Worm (Caenorhabditis elegans) whole organism, mixed stage, embryonic: ENCODE data around the gene M04B2.2.
A peak's percentile ranks its signal among the peaks of the same experiment; 100 is the strongest.

Source experiments
- M03D4.4 ChIP-seq: sonication (generic microtip); optimal IDR thresholded peaks from 2 replicates; lab custom pipeline; 2017; ENCODE audit warnings: mild to moderate bottlenecking, missing genetic modification characterization, missing compliant biosample characterization
- bed-3 ChIP-seq: fragments of 200-800 bp; sonication (Bioruptor generic); optimal IDR thresholded peaks from 3 replicates; lab custom pipeline; 2018; ENCODE audit warnings: mild to moderate bottlenecking, missing genetic modification characterization, moderate library complexity, missing compliant biosample characterization
- blmp-1 ChIP-seq: fragments of 150-350 bp; optimal IDR thresholded peaks from 2 replicates; lab custom pipeline; 2014; ENCODE audit warnings: missing biosample characterization, missing genetic modification characterization
- ceh-39 ChIP-seq: fragments of 150-350 bp; optimal IDR thresholded peaks from 2 replicates; lab custom pipeline; 2014; ENCODE audit warnings: missing biosample characterization, missing genetic modification characterization
- ceh-43 ChIP-seq: fragments of 200-800 bp; sonication (Bioruptor generic); optimal IDR thresholded peaks from 2 replicates; lab custom pipeline; 2018; ENCODE audit warnings: mild to moderate bottlenecking, missing genetic modification characterization, moderate library complexity, missing compliant biosample characterization
- ceh-83 ChIP-seq: fragments of 200-800 bp; sonication (Bioruptor generic); optimal IDR thresholded peaks from 2 replicates; lab custom pipeline; 2018; ENCODE audit warnings: mild to moderate bottlenecking, missing genetic modification characterization, missing compliant biosample characterization
- ces-1 ChIP-seq: fragments of 150-350 bp; optimal IDR thresholded peaks from 2 replicates; lab custom pipeline; 2014; ENCODE audit warnings: missing biosample characterization, missing genetic modification reagents, missing genetic modification characterization
- cnd-1 ChIP-seq: fragments of 200-800 bp; sonication (Bioruptor generic); optimal IDR thresholded peaks from 2 replicates; lab custom pipeline; 2018; ENCODE audit warnings: mild to moderate bottlenecking, missing genetic modification characterization, missing compliant biosample characterization
- drap-1 ChIP-seq: fragments of 200-800 bp; sonication (Bioruptor generic); optimal IDR thresholded peaks from 3 replicates; lab custom pipeline; 2018; ENCODE audit warnings: mild to moderate bottlenecking, missing genetic modification characterization, missing compliant biosample characterization
- elt-1 ChIP-seq: sonication (generic microtip); optimal IDR thresholded peaks from 2 replicates; lab custom pipeline; 2017; ENCODE audit warnings: missing genetic modification characterization, mild to moderate bottlenecking, missing compliant biosample characterization, antibody characterized with exemption, moderate library complexity, borderline replicate concordance; ENCODE audit not compliant: insufficient read depth
- elt-3 ChIP-seq: fragments of 150-350 bp; optimal IDR thresholded peaks from 2 replicates; lab custom pipeline; 2014; ENCODE audit warnings: missing biosample characterization, missing genetic modification characterization
- flh-1 ChIP-seq: fragments of 200-800 bp; sonication (Bioruptor generic); optimal IDR thresholded peaks from 2 replicates; lab custom pipeline; 2018; ENCODE audit warnings: mild to moderate bottlenecking, missing genetic modification characterization, moderate library complexity, missing compliant biosample characterization
- ham-2 ChIP-seq: fragments of 200-800 bp; sonication (Bioruptor generic); optimal IDR thresholded peaks from 2 replicates; lab custom pipeline; 2018; ENCODE audit warnings: mild to moderate bottlenecking, missing genetic modification characterization, missing compliant biosample characterization
- hlh-1 ChIP-seq: fragments of 150-350 bp; optimal IDR thresholded peaks from 2 replicates; lab custom pipeline; 2014; ENCODE audit warnings: missing biosample characterization, missing genetic modification reagents, missing genetic modification characterization
- lin-13 ChIP-seq: fragments of 150-350 bp; optimal IDR thresholded peaks from 2 replicates; lab custom pipeline; 2014; ENCODE audit warnings: missing biosample characterization, missing genetic modification characterization
- lin-32 ChIP-seq: fragments of 200-800 bp; sonication (Bioruptor generic); optimal IDR thresholded peaks from 2 replicates; lab custom pipeline; 2018; ENCODE audit warnings: mild to moderate bottlenecking, missing genetic modification characterization, missing compliant biosample characterization
- lsy-2 ChIP-seq: fragments of 150-350 bp; optimal IDR thresholded peaks from 2 replicates; lab custom pipeline; 2014; ENCODE audit warnings: missing biosample characterization, missing genetic modification characterization
- mab-5 ChIP-seq: fragments of 150-350 bp; optimal IDR thresholded peaks from 2 replicates; lab custom pipeline; 2014; ENCODE audit warnings: missing biosample characterization, missing genetic modification characterization
- mep-1 ChIP-seq: fragments of 150-350 bp; optimal IDR thresholded peaks from 2 replicates; lab custom pipeline; 2017; ENCODE audit warnings: missing biosample characterization, missing genetic modification reagents, missing genetic modification characterization, inconsistent platforms
- mls-2 ChIP-seq: sonication (generic microtip); optimal IDR thresholded peaks from 2 replicates; lab custom pipeline; 2016; ENCODE audit warnings: mild to moderate bottlenecking, missing genetic modification characterization, moderate library complexity, missing compliant biosample characterization
- nhr-12 ChIP-seq: fragments of 150-350 bp; optimal IDR thresholded peaks from 2 replicates; lab custom pipeline; 2014; ENCODE audit warnings: missing biosample characterization, missing genetic modification characterization
- nhr-2 ChIP-seq: fragments of 150-350 bp; optimal IDR thresholded peaks from 2 replicates; lab custom pipeline; 2014; ENCODE audit warnings: missing biosample characterization, missing genetic modification characterization
- nhr-237 ChIP-seq: fragments of 150-350 bp; optimal IDR thresholded peaks from 2 replicates; lab custom pipeline; 2014; ENCODE audit warnings: missing biosample characterization, missing genetic modification characterization
- nhr-28 ChIP-seq: fragments of 150-350 bp; optimal IDR thresholded peaks from 2 replicates; lab custom pipeline; 2014; ENCODE audit warnings: missing biosample characterization, missing genetic modification characterization
- pha-4 ChIP-seq: fragments of 150-350 bp; optimal IDR thresholded peaks from 2 replicates; lab custom pipeline; 2018; ENCODE audit warnings: missing biosample characterization, missing genetic modification reagents, missing genetic modification characterization
- sem-2 ChIP-seq: fragments of 200-800 bp; sonication (Bioruptor generic); optimal IDR thresholded peaks from 2 replicates; lab custom pipeline; 2018; ENCODE audit warnings: mild to moderate bottlenecking, missing genetic modification characterization, missing compliant biosample characterization
- snpc-4 ChIP-seq: fragments of 150-350 bp; optimal IDR thresholded peaks from 2 replicates; lab custom pipeline; 2014; ENCODE audit warnings: missing biosample characterization, missing genetic modification characterization
- sptf-1 ChIP-seq: sonication (generic microtip); optimal IDR thresholded peaks from 2 replicates; lab custom pipeline; 2017; ENCODE audit warnings: mild to moderate bottlenecking, missing genetic modification characterization, moderate library complexity, missing compliant biosample characterization
- tbx-8 ChIP-seq: fragments of 200-800 bp; sonication (Bioruptor generic); optimal IDR thresholded peaks from 2 replicates; lab custom pipeline; 2018; ENCODE audit warnings: mild to moderate bottlenecking, missing genetic modification characterization, moderate library complexity, missing compliant biosample characterization
- unc-120 ChIP-seq: sonication (generic microtip); optimal IDR thresholded peaks from 2 replicates; lab custom pipeline; 2017; ENCODE audit warnings: missing genetic modification characterization, missing compliant biosample characterization; ENCODE audit not compliant: poor library complexity, severe bottlenecking
- unc-39 ChIP-seq: fragments of 150-350 bp; optimal IDR thresholded peaks from 2 replicates; lab custom pipeline; 2014; ENCODE audit warnings: missing biosample characterization, missing genetic modification characterization
- unc-62 ChIP-seq: fragments of 150-350 bp; optimal IDR thresholded peaks from 2 replicates; lab custom pipeline; 2014; ENCODE audit warnings: missing biosample characterization, missing genetic modification reagents, missing genetic modification characterization
- zip-8 ChIP-seq: fragments of 150-350 bp; optimal IDR thresholded peaks from 2 replicates; lab custom pipeline; 2014; ENCODE audit warnings: missing biosample characterization, missing genetic modification characterization
- ztf-11 ChIP-seq: fragments of 150-350 bp; optimal IDR thresholded peaks from 2 replicates; lab custom pipeline; 2014; ENCODE audit warnings: missing biosample characterization, missing genetic modification characterization

Gene M04B2.2

ce11 chrIV:11571374-11571839 is 43.6 kb downstream of the M04B2.2 start:
- TF ChIP-seq lsy-2 (no peak), ceh-43 (GFP tag; lab: Kevin White, UChicago) (no peak), M03D4.4 (no peak), pha-4 (tag; lab: Kevin White, UChicago) (no peak), unc-120 (tag; lab: Kevin White, UChicago) (peak; percentile 80), elt-3 (tag; lab: Kevin White, UChicago) (no peak), mep-1 (tag; lab: Kevin White, UChicago) (no peak), cnd-1 (tag; lab: Kevin White, UChicago) (no peak), nhr-28 (no peak), ham-2 (GFP tag; lab: Kevin White, UChicago) (no peak), ceh-39 (no peak), ceh-83 (GFP tag; lab: Kevin White, UChicago) (no peak), snpc-4 (tag; lab: Kevin White, UChicago) (no peak), nhr-237 (tag; lab: Kevin White, UChicago) (no peak), sptf-1 (tag; lab: Kevin White, UChicago) (no peak), hlh-1 (peak; percentile 22), zip-8 (no peak), ces-1 (GFP tag; lab: Kevin White, UChicago) (no peak), tbx-8 (GFP tag; lab: Kevin White, UChicago) (no peak), drap-1 (GFP tag; lab: Kevin White, UChicago) (no peak), unc-62 (peak; percentile 33), mls-2 (tag; lab: Kevin White, UChicago) (no peak), lin-13 (no peak), flh-1 (GFP tag; lab: Kevin White, UChicago) (no peak), elt-1 (tag; lab: Kevin White, UChicago) (peak; percentile 5), blmp-1 (tag; lab: Kevin White, UChicago) (no peak), bed-3 (no peak), sem-2 (GFP tag; lab: Kevin White, UChicago) (no peak), nhr-2 (tag; lab: Kevin White, UChicago) (no peak), mab-5 (no peak), lin-32 (GFP tag; lab: Kevin White, UChicago) (no peak)

ce11 chrIV:11572524-11572923 is 44.7 kb downstream of the M04B2.2 start:
- TF ChIP-seq nhr-12 (tag; lab: Kevin White, UChicago) (no peak), drap-1 (GFP tag; lab: Kevin White, UChicago) (no peak), mls-2 (tag; lab: Kevin White, UChicago) (no peak), unc-62 (peak; percentile 74), mab-5 (peak; percentile 14), ceh-83 (GFP tag; lab: Kevin White, UChicago) (no peak), ztf-11 (no peak), blmp-1 (tag; lab: Kevin White, UChicago) (no peak), unc-120 (tag; lab: Kevin White, UChicago) (peak; percentile 76)

- TF ChIP-seq nhr-28 (no peak), M03D4.4 (no peak), unc-39 (no peak), unc-120 (tag; lab: Kevin White, UChicago) (no peak), sem-2 (GFP tag; lab: Kevin White, UChicago) (no peak), elt-3 (tag; lab: Kevin White, UChicago) (no peak), hlh-1 (no peak), lsy-2 (no peak), drap-1 (GFP tag; lab: Kevin White, UChicago) (no peak), tbx-8 (GFP tag; lab: Kevin White, UChicago) (no peak), blmp-1 (tag; lab: Kevin White, UChicago) (no peak), lin-32 (GFP tag; lab: Kevin White, UChicago) (no peak), nhr-2 (tag; lab: Kevin White, UChicago) (no peak), ces-1 (GFP tag; lab: Kevin White, UChicago) (no peak), ceh-39 (no peak), nhr-12 (tag; lab: Kevin White, UChicago) (no peak)
These were observed 46.5 kb downstream of the M04B2.2 start for ce11 chrIV:11574331-11574730.

DNA sequence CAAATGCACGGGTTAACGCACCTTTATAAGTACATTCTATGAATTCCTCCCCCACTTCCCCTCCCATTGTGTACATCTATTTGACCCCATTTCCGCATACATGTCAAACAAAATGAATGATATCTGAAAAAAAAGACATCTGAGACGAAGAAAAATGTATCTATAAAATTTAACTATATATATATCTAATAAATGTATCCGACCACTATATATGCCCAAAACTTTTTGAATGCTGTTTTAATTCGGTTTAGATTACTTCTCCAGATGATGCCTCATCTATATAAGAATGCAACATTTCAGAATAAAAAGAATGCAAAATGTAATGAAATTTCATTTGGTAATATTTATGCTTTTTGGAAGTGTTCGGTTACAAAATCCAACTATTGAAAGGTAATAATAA is 50.6 kb downstream of the M04B2.2 start, which contains the start of gene rib-1:
TSS of gene rib-1 (plus strand) at position 301 of the 400 bp plus-strand sequence.
- TF ChIP-seq mab-5 (no peak), drap-1 (GFP tag; lab: Kevin White, UChicago) (no peak), blmp-1 (tag; lab: Kevin White, UChicago) (no peak), sptf-1 (tag; lab: Kevin White, UChicago) (no peak)
